Worm (Caenorhabditis elegans): Measurements from ENCODE around the gene nlp-70.

DNA sequence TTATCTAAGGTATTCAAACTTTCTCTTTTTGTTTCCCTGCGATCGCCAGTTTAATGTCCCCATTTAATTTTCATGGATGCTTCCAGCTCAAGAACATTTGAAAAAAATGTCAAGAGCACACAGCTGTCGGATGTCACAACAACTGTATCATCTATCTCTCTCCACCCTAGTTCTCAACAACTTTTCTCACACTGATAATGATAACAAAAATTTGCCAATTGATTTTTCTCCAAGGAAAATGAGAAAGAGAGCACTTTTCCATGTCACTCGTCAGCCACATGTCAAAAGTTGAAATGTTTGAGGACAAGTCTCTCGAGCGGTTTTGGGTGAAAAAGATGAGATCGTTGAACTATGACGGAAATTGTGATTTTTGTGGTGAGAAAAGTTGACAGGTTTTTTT, 8.4 kb upstream of the nlp-70 start:
- TF ChIP-seq T22C8.4 (GFP tag; IDR thresholded peaks at IDR 0.05) (no peak), flt-1 (GFP tag; IDR thresholded peaks at IDR 0.05) (no peak), cog-1 (tag; optimal IDR thresholded peaks at IDR 0.05) (no peak), ref-1 (GFP tag; conservative IDR thresholded peaks at IDR 0.05) (no peak), med-1 (GFP tag; optimal IDR thresholded peaks at IDR 0.05; ENCODE audit: insufficient read depth) (no peak), klf-2 (GFP tag; conservative IDR thresholded peaks at IDR 0.05) (no peak), tab-1 (GFP tag; IDR thresholded peaks at IDR 0.05) (no peak), ztf-23 (GFP tag; IDR thresholded peaks at IDR 0.05) (no peak)
